Fruit fly (Drosophila melanogaster): Measurements from ENCODE around the gene CG32037.

CG32037 gene

DNA sequence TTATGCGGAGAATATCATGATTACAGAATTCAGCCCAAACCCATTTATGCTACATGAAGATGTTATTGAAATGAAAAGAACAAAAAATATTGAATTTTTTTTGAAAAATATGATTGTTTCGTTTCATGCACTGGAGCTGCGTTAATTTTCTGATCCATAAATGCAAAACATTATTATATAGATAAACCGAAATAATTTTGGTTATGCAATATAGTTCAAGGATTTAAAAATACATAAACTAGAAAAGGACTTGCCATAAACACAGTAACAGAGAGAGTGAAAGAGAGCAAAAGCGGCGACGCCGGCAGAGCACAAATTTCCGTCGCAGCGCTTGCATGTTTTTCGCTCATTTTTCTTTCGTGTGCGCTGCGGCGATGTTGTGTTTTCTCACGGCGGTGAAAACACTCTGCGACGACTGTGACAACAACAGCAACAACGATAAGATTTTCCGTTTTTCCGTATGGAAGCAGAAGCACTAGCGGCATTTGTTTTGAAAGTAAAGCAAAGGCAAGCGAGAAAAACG lies 29.7 kb downstream of the CG32037 start (continued):
- peak; percentile 86 for TF ChIP-seq CG12104 (GFP tag; optimal IDR thresholded peaks at IDR 0.05)
- peak; percentile 90 for TF ChIP-seq fd96Cb (tag; optimal IDR thresholded peaks at IDR 0.05)
- TF ChIP-seq CG10462 (GFP tag; optimal IDR thresholded peaks at IDR 0.05), result peak; percentile 64
- TF ChIP-seq Camta (GFP tag; optimal IDR thresholded peaks at IDR 0.05), result peak; percentile 75
- peak; percentile 4 for TF ChIP-seq CG9797 (GFP tag; optimal IDR thresholded peaks at IDR 0.05)
- TF ChIP-seq CG1602 (GFP tag; optimal IDR thresholded peaks at IDR 0.05), result peak; percentile 75
- TF ChIP-seq zfh2 (GFP tag; optimal IDR thresholded peaks at IDR 0.05), result peak; percentile 58
- peak; percentile 9; the same call in 1 of the 2 replicates for TF ChIP-seq NFAT (GFP tag; IDR thresholded peaks at IDR 0.05)
- peak; percentile 81 for TF ChIP-seq CG4854 (GFP tag; optimal IDR thresholded peaks at IDR 0.05)
- peak; percentile 43 to 96 for TF ChIP-seq Trl (optimal IDR thresholded peaks at IDR 0.05)
- TF ChIP-seq Trl (GFP tag; optimal IDR thresholded peaks at IDR 0.05), result peak; percentile 80
- TF ChIP-seq zen2 (GFP tag; IDR thresholded peaks at IDR 0.05; ENCODE audit: partially characterized antibody), result no peak
- peak; percentile 90 for TF ChIP-seq Max (GFP tag; optimal IDR thresholded peaks at IDR 0.05)
- peak; percentile 92 for TF ChIP-seq CG17829 (tag; optimal IDR thresholded peaks at IDR 0.05)
- TF ChIP-seq CG15479 (GFP tag; optimal IDR thresholded peaks at IDR 0.05), result peak; percentile 76
- TF ChIP-seq tap (tag; optimal IDR thresholded peaks at IDR 0.05), result peak; percentile 86
- peak; percentile 74 for TF ChIP-seq Deaf1 (tag; optimal IDR thresholded peaks at IDR 0.05)
- TF ChIP-seq Ets97D (GFP tag; optimal IDR thresholded peaks at IDR 0.05), result peak; percentile 45
- no peak for TF ChIP-seq ato (GFP tag; IDR thresholded peaks at IDR 0.05; ENCODE audit: partially characterized antibody)
- TF ChIP-seq CG11093 (GFP tag; IDR thresholded peaks at IDR 0.05), result 0 out of 3 replicates have a peak, but pooled peaks have one; percentile 26
- TF ChIP-seq az2 (GFP tag; optimal IDR thresholded peaks at IDR 0.05), result peak; percentile 84
- no peak; the same call in 1 of the 2 replicates for TF ChIP-seq crol (GFP tag; IDR thresholded peaks at IDR 0.05)
- TF ChIP-seq CG8359 (GFP tag; optimal IDR thresholded peaks at IDR 0.05; ENCODE audit: borderline replicate concordance), result peak; percentile 68
- 0 out of 2 replicates have a peak, but pooled peaks have one; percentile 38 for TF ChIP-seq peb (GFP tag; IDR thresholded peaks at IDR 0.05)
- TF ChIP-seq nerfin-1 (tag; optimal IDR thresholded peaks at IDR 0.05), result peak; percentile 86
- TF ChIP-seq fu2 (GFP tag; optimal IDR thresholded peaks at IDR 0.05), result peak; percentile 18
- TF ChIP-seq CG32767 (GFP tag; IDR thresholded peaks at IDR 0.05), result peak; percentile 78
- TF ChIP-seq seq (GFP tag; IDR thresholded peaks at IDR 0.05), result peak; percentile 82
- TF ChIP-seq bbx (GFP tag; IDR thresholded peaks at IDR 0.05; ENCODE audit: partially characterized antibody), result peak; percentile 72
- peak; percentile 83 for TF ChIP-seq HHEX (GFP tag; optimal IDR thresholded peaks at IDR 0.05)
- peak; percentile 34 for TF ChIP-seq repo (GFP tag; optimal IDR thresholded peaks at IDR 0.05)
- TF ChIP-seq en (GFP tag; optimal IDR thresholded peaks at IDR 0.05), result peak; percentile 71
- TF ChIP-seq CG2129 (GFP tag; IDR thresholded peaks at IDR 0.05; ENCODE audit: partially characterized antibody), result no peak
- TF ChIP-seq ash1 (GFP tag; optimal IDR thresholded peaks at IDR 0.05), result peak; percentile 20
- peak; percentile 79 for TF ChIP-seq caup (GFP tag; optimal IDR thresholded peaks at IDR 0.05; ENCODE audit: severe bottlenecking)
- peak; percentile 45; the same call in 1 of the 2 replicates for TF ChIP-seq CG11085 (GFP tag; IDR thresholded peaks at IDR 0.05)
- TF ChIP-seq gfzf (GFP tag; optimal IDR thresholded peaks at IDR 0.05), result no peak
- peak; percentile 58; the same call in 1 of the 2 replicates for TF ChIP-seq sens-2 (GFP tag; IDR thresholded peaks at IDR 0.05)
- TF ChIP-seq stc (GFP tag; IDR thresholded peaks at IDR 0.05), result peak; percentile 82
- TF ChIP-seq Fer1 (GFP tag; optimal IDR thresholded peaks at IDR 0.05), result peak; percentile 95
- no peak for TF ChIP-seq bigmax (GFP tag; optimal IDR thresholded peaks at IDR 0.05)
- peak; percentile 45; the same call in 1 of the 2 replicates for TF ChIP-seq CG4730 (GFP tag; IDR thresholded peaks at IDR 0.05)
- peak; percentile 76 for TF ChIP-seq gro (GFP tag; optimal IDR thresholded peaks at IDR 0.05)
- TF ChIP-seq bowl (GFP tag; IDR thresholded peaks at IDR 0.05), result no peak
- peak; percentile 65 for TF ChIP-seq Chrac-16 (GFP tag; optimal IDR thresholded peaks at IDR 0.05)
- no peak for TF ChIP-seq CG11456 (GFP tag; IDR thresholded peaks at IDR 0.05)
- no peak for TF ChIP-seq sc (optimal IDR thresholded peaks at IDR 0.05)
- TF ChIP-seq sc (GFP tag; optimal IDR thresholded peaks at IDR 0.05), result peak; percentile 82
- no peak for TF ChIP-seq hbn (GFP tag; IDR thresholded peaks at IDR 0.05; ENCODE audit: partially characterized antibody)
- peak; percentile 79 for TF ChIP-seq CG9817 (tag; optimal IDR thresholded peaks at IDR 0.05)

Measured in whole organism, embryonic.